Fruit fly (Drosophila melanogaster) whole organism, wandering third instar larva: ENCODE measurements around the gene CG11598.

Experiments used
- Vsx2 ChIP-seq: fragments of 200-300, 225-300 bp; sonication (Bioruptor generic); optimal IDR thresholded peaks from 2 replicates; lab custom pipeline; 2018; ENCODE audit warnings: missing biosample characterization, missing genetic modification characterization; ENCODE audit not compliant: partially characterized antibody
- jim ChIP-seq: fragments of 175-275, 200-325 bp; sonication (Bioruptor generic); optimal IDR thresholded peaks from 2 replicates; lab custom pipeline; 2016; ENCODE audit warnings: missing biosample characterization, mild to moderate bottlenecking, missing genetic modification characterization

DNA sequence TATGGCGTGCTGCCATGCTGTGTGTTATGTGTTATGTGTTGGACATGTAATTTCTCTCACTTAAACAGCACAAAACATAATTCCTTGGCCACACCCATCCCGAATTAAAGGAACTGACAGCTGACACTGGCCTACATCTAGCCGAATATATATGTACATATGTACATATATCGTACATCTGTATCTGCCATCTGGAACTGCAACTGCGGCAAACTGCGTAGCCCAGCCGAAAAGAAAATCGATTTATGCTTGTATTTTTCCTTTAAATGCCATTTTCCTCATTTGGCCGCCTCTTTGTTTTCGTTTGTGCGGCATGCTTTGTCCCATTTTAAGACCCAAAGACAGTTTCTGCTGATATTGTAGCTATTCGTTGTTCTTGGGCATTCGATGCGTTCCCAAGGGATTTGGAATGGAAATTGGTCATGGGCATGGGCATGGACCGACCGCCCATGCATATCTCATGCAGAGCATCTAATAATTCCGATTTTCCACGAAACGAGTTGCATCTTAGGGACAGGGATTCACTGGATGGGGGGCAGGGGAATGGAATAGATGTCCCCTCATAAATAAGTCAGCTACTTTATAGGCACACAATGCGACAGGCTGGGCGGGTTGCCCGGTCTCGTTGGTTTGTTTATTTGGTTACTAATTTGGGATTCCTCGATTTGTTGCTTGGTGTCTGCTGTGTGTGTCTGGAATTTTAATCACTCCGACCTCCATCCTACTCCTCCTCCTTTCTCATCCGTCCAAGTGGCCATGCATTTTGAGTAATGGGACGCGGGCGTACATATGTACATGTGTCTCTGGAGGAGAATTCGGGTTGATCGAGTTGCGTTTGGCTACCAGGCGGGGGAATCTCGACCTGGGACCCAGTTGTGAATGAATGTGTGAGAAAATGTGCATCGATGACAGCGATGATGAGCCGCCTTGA is 14.6 kb downstream of the CG11598 start:
- no peak for TF ChIP-seq jim
- TF ChIP-seq Vsx2 (GFP tag; lab: Kevin White, UChicago) = no peak
